Fruit fly (Drosophila melanogaster): ENCODE measurements around the gene RpL13A.

The RpL13A gene

dm6 chr3R:5654692-5655181, 30.5 kb downstream of the RpL13A start, which contains the start of the genes elm and MED27 (continued):
- no peak for TF ChIP-seq Dip2 (GFP tag; IDR thresholded peaks at IDR 0.05)
- TF ChIP-seq CG6683 (GFP tag; optimal IDR thresholded peaks at IDR 0.05): peak; percentile 52
- no peak; the same call in 2 of the 3 replicates for TF ChIP-seq z (GFP tag; IDR thresholded peaks at IDR 0.05)
- TF ChIP-seq Side (GFP tag; optimal IDR thresholded peaks at IDR 0.05): peak; percentile 89
- peak; percentile 96 for TF ChIP-seq sna (GFP tag; IDR thresholded peaks at IDR 0.05; ENCODE audit: partially characterized antibody)
- TF ChIP-seq gt (GFP tag; IDR thresholded peaks at IDR 0.05): peak; percentile 85
- peak; percentile 88 for TF ChIP-seq fd96Cb (tag; optimal IDR thresholded peaks at IDR 0.05)
- peak; percentile 86 for TF ChIP-seq emc (GFP tag; optimal IDR thresholded peaks at IDR 0.05)
- TF ChIP-seq Six4 (GFP tag; optimal IDR thresholded peaks at IDR 0.05): peak; percentile 85
- peak; percentile 89 for TF ChIP-seq Dek (tag; optimal IDR thresholded peaks at IDR 0.05)
- peak; percentile 87 for TF ChIP-seq pzg (GFP tag; optimal IDR thresholded peaks at IDR 0.05)
- TF ChIP-seq Atf-2 (GFP tag; optimal IDR thresholded peaks at IDR 0.05): peak; percentile 92
- TF ChIP-seq pfk (GFP tag; optimal IDR thresholded peaks at IDR 0.05): peak; percentile 11
- TF ChIP-seq sens (GFP tag): peak; percentile 99
- peak; percentile 92 for TF ChIP-seq danr (GFP tag; IDR thresholded peaks at IDR 0.05)
- peak; percentile 99 for TF ChIP-seq Sry-δ (GFP tag; optimal IDR thresholded peaks at IDR 0.05)
- peak; percentile 85 for TF ChIP-seq ftz-f1 (GFP tag; optimal IDR thresholded peaks at IDR 0.05)
- peak; percentile 52 for TF ChIP-seq Sry-β (GFP tag; optimal IDR thresholded peaks at IDR 0.05)
- peak; percentile 96 for TF ChIP-seq zfh2 (GFP tag; optimal IDR thresholded peaks at IDR 0.05)
- TF ChIP-seq CG30431 (GFP tag; optimal IDR thresholded peaks at IDR 0.05): peak; percentile 87
- peak; percentile 91 for TF ChIP-seq CG7786 (GFP tag; optimal IDR thresholded peaks at IDR 0.05)
- peak; percentile 92 for TF ChIP-seq hbn (GFP tag; IDR thresholded peaks at IDR 0.05; ENCODE audit: partially characterized antibody)
- no peak for TF ChIP-seq hth (optimal IDR thresholded peaks at IDR 0.05)
- peak; percentile 75 for TF ChIP-seq pb (GFP tag; optimal IDR thresholded peaks at IDR 0.05)
- peak; percentile 68 for TF ChIP-seq MTF-1 (GFP tag; optimal IDR thresholded peaks at IDR 0.05; ENCODE audit: borderline replicate concordance)
- TF ChIP-seq Scr (GFP tag; IDR thresholded peaks at IDR 0.05; ENCODE audit: partially characterized antibody): peak; percentile 98
- TF ChIP-seq CG7745 (tag; optimal IDR thresholded peaks at IDR 0.05): no peak
- TF ChIP-seq CG31365 (tag; optimal IDR thresholded peaks at IDR 0.05): no peak
- TF ChIP-seq so (GFP tag; IDR thresholded peaks at IDR 0.05): peak; percentile 89; the same call in 2 of the 3 replicates
- peak; percentile 90 for TF ChIP-seq Nf-YC (tag; optimal IDR thresholded peaks at IDR 0.05)
- no peak for TF ChIP-seq ac (GFP tag; optimal IDR thresholded peaks at IDR 0.05)
- TF ChIP-seq Gug (GFP tag; IDR thresholded peaks at IDR 0.05): peak; percentile 96
- TF ChIP-seq slou (GFP tag; optimal IDR thresholded peaks at IDR 0.05): peak; percentile 93
- TF ChIP-seq pum (GFP tag; optimal IDR thresholded peaks at IDR 0.05): peak; percentile 94
- TF ChIP-seq D (optimal IDR thresholded peaks at IDR 0.05): no peak
- TF ChIP-seq D (GFP tag; optimal IDR thresholded peaks at IDR 0.05): peak; percentile 77
- TF ChIP-seq grn (GFP tag; optimal IDR thresholded peaks at IDR 0.05): peak; percentile 25
- TF ChIP-seq ERR (GFP tag; optimal IDR thresholded peaks at IDR 0.05): peak; percentile 76
- TF ChIP-seq zfh1 (GFP tag; IDR thresholded peaks at IDR 0.05): peak; percentile 94
- TF ChIP-seq Lhr (GFP tag; optimal IDR thresholded peaks at IDR 0.05): peak; percentile 92
- TF ChIP-seq Dip3 (GFP tag; optimal IDR thresholded peaks at IDR 0.05): peak; percentile 92
- peak; percentile 97 for TF ChIP-seq Chrac-16 (GFP tag; optimal IDR thresholded peaks at IDR 0.05)
- peak; percentile 90 for TF ChIP-seq CG14050 (GFP tag; IDR thresholded peaks at IDR 0.05)
- peak; percentile 89 for TF ChIP-seq CG18262 (tag; optimal IDR thresholded peaks at IDR 0.05)
- peak; percentile 63 for TF ChIP-seq p53 (GFP tag; optimal IDR thresholded peaks at IDR 0.05)
- no peak for TF ChIP-seq lov (optimal IDR thresholded peaks at IDR 0.05)
- peak; percentile 68; the same call in 2 of the 3 replicates for TF ChIP-seq lov (GFP tag; IDR thresholded peaks at IDR 0.05)
- TF ChIP-seq CTCF (GFP tag; optimal IDR thresholded peaks at IDR 0.05): no peak
- peak; percentile 90 for TF ChIP-seq CG15269 (tag; optimal IDR thresholded peaks at IDR 0.05)
- peak; percentile 60; the same call in 1 of the 2 replicates for TF ChIP-seq CG42726 (GFP tag; IDR thresholded peaks at IDR 0.05; ENCODE audit: partially characterized antibody)
- TF ChIP-seq yki (optimal IDR thresholded peaks at IDR 0.05): no peak
- TF ChIP-seq CG3407 (GFP tag; optimal IDR thresholded peaks at IDR 0.05): peak; percentile 78
- TF ChIP-seq CG9609 (GFP tag; optimal IDR thresholded peaks at IDR 0.05): peak; percentile 91

Data from whole organism, embryonic.